Worm (Caenorhabditis elegans) whole organism, L4 larva: ENCODE results near the gene C18A11.3.

Experiments
- D1046.2 ChIP-seq: fragments of 200-800 bp; sonication (Bioruptor generic); IDR thresholded peaks from 2 replicates; pipeline ENCODE4 v1.3.6; 2022; ENCODE audit warnings: missing genetic modification characterization, missing compliant biosample characterization
- F10B5.3 ChIP-seq: sonication (generic microtip); optimal IDR thresholded peaks from 2 replicates; lab custom pipeline; 2016; ENCODE audit warnings: mild to moderate bottlenecking, missing genetic modification characterization, missing compliant biosample characterization
- R02D3.7 ChIP-seq: fragments of 150-350 bp; sonication (generic microtip); optimal IDR thresholded peaks from 3 replicates; lab custom pipeline; 2014; ENCODE audit warnings: missing biosample characterization, missing genetic modification characterization
- T20F7.1 ChIP-seq: fragments of 200-800 bp; sonication (Bioruptor generic); optimal IDR thresholded peaks from 2 replicates; lab custom pipeline; 2018; ENCODE audit warnings: mild to moderate bottlenecking, missing genetic modification characterization, missing compliant biosample characterization
- T26A8.4 ChIP-seq: fragments of 200-800 bp; sonication (Bioruptor generic); IDR thresholded peaks from 2 replicates; pipeline ENCODE4 v1.3.6; 2022; ENCODE audit warnings: missing genetic modification characterization, missing compliant biosample characterization
- Y105C5A.15 ChIP-seq: fragments of 200-800 bp; sonication (Bioruptor generic); IDR thresholded peaks from 2 replicates; pipeline ENCODE4 v1.3.6; 2022; ENCODE audit warnings: missing genetic modification characterization, missing compliant biosample characterization
- aha-1 ChIP-seq: fragments of 150-350 bp; peaks from one replicate; lab custom pipeline; 2014; ENCODE audit warnings: missing biosample characterization, missing genetic modification characterization
- ceh-20 ChIP-seq: fragments of 200-800 bp; sonication (Bioruptor generic); IDR thresholded peaks from 2 replicates; pipeline ENCODE4 v1.3.6; 2022; ENCODE audit warnings: missing genetic modification reagents, missing genetic modification characterization, missing compliant biosample characterization
- ceh-28 ChIP-seq: fragments of 150-350 bp; optimal IDR thresholded peaks from 2 replicates; lab custom pipeline; 2014; ENCODE audit warnings: missing biosample characterization, missing genetic modification reagents, missing genetic modification characterization
- ceh-82 ChIP-seq: sonication (generic microtip); optimal IDR thresholded peaks from 2 replicates; lab custom pipeline; 2017; ENCODE audit warnings: missing biosample characterization, missing genetic modification characterization
- ces-1 ChIP-seq: fragments of 150-350 bp; sonication (generic microtip); optimal IDR thresholded peaks from 4 replicates; lab custom pipeline; 2014; ENCODE audit warnings: missing biosample characterization, missing genetic modification reagents, missing genetic modification characterization
- cey-2 ChIP-seq: sonication (generic microtip); optimal IDR thresholded peaks from 3 replicates; lab custom pipeline; 2017; ENCODE audit warnings: missing genetic modification characterization, mild to moderate bottlenecking, missing compliant biosample characterization, antibody characterized with exemption, borderline replicate concordance; ENCODE audit not compliant: insufficient read depth
- dmd-6 ChIP-seq: fragments of 200-800 bp; sonication (Bioruptor generic); IDR thresholded peaks from 2 replicates; pipeline ENCODE4 v1.3.6; 2022; ENCODE audit warnings: missing genetic modification reagents, missing genetic modification characterization, missing compliant biosample characterization
- dmd-8 ChIP-seq: fragments of 200-800 bp; sonication (Bioruptor generic); IDR thresholded peaks from 2 replicates; pipeline ENCODE4 v1.3.6; 2022; ENCODE audit warnings: missing genetic modification characterization, missing compliant biosample characterization
- egl-27 ChIP-seq: sonication (generic microtip); optimal IDR thresholded peaks from 3 replicates; lab custom pipeline; 2017; ENCODE audit warnings: missing biosample characterization, missing genetic modification reagents, missing genetic modification characterization
- fkh-10 ChIP-seq: fragments of 150-350 bp; optimal IDR thresholded peaks from 2 replicates; lab custom pipeline; 2014; ENCODE audit warnings: missing biosample characterization, missing genetic modification reagents, missing genetic modification characterization
- gei-8 ChIP-seq: fragments of 200-800 bp; sonication (Bioruptor generic); optimal IDR thresholded peaks from 2 replicates; lab custom pipeline; 2018; ENCODE audit warnings: mild to moderate bottlenecking, missing genetic modification characterization, missing compliant biosample characterization
- hmg-1.1 ChIP-seq: fragments of 200-800 bp; sonication (Bioruptor generic); IDR thresholded peaks from 2 replicates; pipeline ENCODE4 v1.3.6; 2022; ENCODE audit warnings: missing genetic modification reagents, missing genetic modification characterization, missing compliant biosample characterization
- jun-1 ChIP-seq: fragments of 150-350 bp; optimal IDR thresholded peaks from 2 replicates; lab custom pipeline; 2014; ENCODE audit warnings: missing biosample characterization, missing genetic modification reagents, missing genetic modification characterization
- lim-7 ChIP-seq: fragments of 200-800 bp; sonication (Bioruptor generic); IDR thresholded peaks from 2 replicates; pipeline ENCODE4 v1.3.6; 2022; ENCODE audit warnings: missing genetic modification characterization, missing compliant biosample characterization
- lin-29 ChIP-seq: fragments of 200-800 bp; sonication (Bioruptor generic); IDR thresholded peaks from 2 replicates; pipeline ENCODE4 v1.3.6; 2022; ENCODE audit warnings: missing genetic modification reagents, missing genetic modification characterization, missing compliant biosample characterization
- lin-38 ChIP-seq: fragments of 200-800 bp; sonication (Bioruptor generic); IDR thresholded peaks from 2 replicates; pipeline ENCODE4 v1.3.6; 2022; ENCODE audit warnings: missing genetic modification reagents, missing genetic modification characterization, missing compliant biosample characterization
- lin-39 ChIP-seq: fragments of 150-350 bp; optimal IDR thresholded peaks from 2 replicates; lab custom pipeline; 2014; ENCODE audit warnings: missing biosample characterization, missing genetic modification reagents, missing genetic modification characterization
- lsy-2 ChIP-seq, 2 experiments: fragments of 150-350 bp in 1 of 2; sonication (generic microtip) in 1 of 2; optimal IDR thresholded peaks; 2 replicates each; lab custom pipeline; 2014 to 2017; ENCODE audit warnings: missing biosample characterization in 2 of 2, missing genetic modification characterization in 2 of 2
- mdl-1 ChIP-seq, 2 experiments: fragments of 150-350 bp in 1 of 2; sonication (generic microtip) in 1 of 2; optimal IDR thresholded peaks; 2 replicates each; lab custom pipeline; 2014 to 2017; ENCODE audit warnings: missing biosample characterization in 2 of 2, missing genetic modification characterization in 2 of 2
- mdt-29 ChIP-seq: fragments of 200-800 bp; sonication (Bioruptor generic); IDR thresholded peaks from 2 replicates; pipeline ENCODE4 v1.3.6; 2022; ENCODE audit warnings: missing genetic modification reagents, missing genetic modification characterization, missing compliant biosample characterization
- mep-1 ChIP-seq: fragments of 150-350 bp; sonication (generic microtip); optimal IDR thresholded peaks from 3 replicates; lab custom pipeline; 2014; ENCODE audit warnings: missing biosample characterization, missing genetic modification characterization
- mes-2 ChIP-seq: sonication (generic microtip); optimal IDR thresholded peaks from 2 replicates; lab custom pipeline; 2016; ENCODE audit warnings: missing genotype, mild to moderate bottlenecking, missing genetic modification characterization, missing compliant biosample characterization; ENCODE audit not compliant: poor library complexity, severe bottlenecking
- nhr-102 ChIP-seq: sonication (generic microtip); optimal IDR thresholded peaks from 2 replicates; lab custom pipeline; 2016; ENCODE audit warnings: mild to moderate bottlenecking, missing genetic modification characterization, moderate library complexity, missing compliant biosample characterization
- nhr-11 ChIP-seq: fragments of 150-350 bp; optimal IDR thresholded peaks from 2 replicates; lab custom pipeline; 2014; ENCODE audit warnings: missing biosample characterization, missing genetic modification characterization
- nhr-111 ChIP-seq: fragments of 200-800 bp; sonication (Bioruptor generic); optimal IDR thresholded peaks from 2 replicates; lab custom pipeline; 2018; ENCODE audit warnings: mild to moderate bottlenecking, missing genetic modification characterization, missing compliant biosample characterization
- nhr-237 ChIP-seq: sonication (generic microtip); optimal IDR thresholded peaks from 2 replicates; lab custom pipeline; 2017; ENCODE audit warnings: missing biosample characterization, missing genetic modification characterization
- nhr-28 ChIP-seq: fragments of 150-350 bp; optimal IDR thresholded peaks from 2 replicates; lab custom pipeline; 2014; ENCODE audit warnings: missing biosample characterization, missing genetic modification characterization
- nhr-48 ChIP-seq: sonication (generic microtip); optimal IDR thresholded peaks from 2 replicates; lab custom pipeline; 2016; ENCODE audit warnings: mild to moderate bottlenecking, missing genetic modification characterization, missing compliant biosample characterization
- nhr-6 ChIP-seq: fragments of 150-350 bp; optimal IDR thresholded peaks from 2 replicates; lab custom pipeline; 2014; ENCODE audit warnings: missing biosample characterization, missing genetic modification characterization
- nhr-76 ChIP-seq: fragments of 150-350 bp; optimal IDR thresholded peaks from 2 replicates; lab custom pipeline; 2014; ENCODE audit warnings: missing biosample characterization, missing genetic modification characterization
- pha-4 ChIP-seq, 2 experiments: fragments of 150-350 bp in 1 of 2; fragments of 200-800 bp in 1 of 2; sonication (Bioruptor generic) in 1 of 2; IDR thresholded peaks in 1 of 2; optimal IDR thresholded peaks in 1 of 2; 2 replicates each; pipeline versions ENCODE4 v1.3.6 to Lab custom; 2014 to 2022; ENCODE audit warnings: missing genetic modification characterization in 2 of 2, missing genetic modification reagents in 2 of 2, missing biosample characterization in 1 of 2, missing compliant biosample characterization in 1 of 2
- pqm-1 ChIP-seq: sonication (generic microtip); optimal IDR thresholded peaks from 2 replicates; lab custom pipeline; 2017; ENCODE audit warnings: missing biosample characterization, missing genetic modification characterization
- rbr-2 ChIP-seq: sonication (generic microtip); optimal IDR thresholded peaks from 2 replicates; lab custom pipeline; 2016; ENCODE audit warnings: missing genotype, missing genetic modification characterization, missing compliant biosample characterization
- saeg-2 ChIP-seq: fragments of 200-800 bp; sonication (Bioruptor generic); IDR thresholded peaks from 2 replicates; pipeline ENCODE4 v1.3.6; 2022; ENCODE audit warnings: missing genetic modification reagents, missing genetic modification characterization, missing compliant biosample characterization
- set-16 ChIP-seq: fragments of 200-800 bp; sonication (Bioruptor generic); IDR thresholded peaks from 2 replicates; pipeline ENCODE4 v1.3.6; 2022; ENCODE audit warnings: missing genetic modification reagents, missing genetic modification characterization, missing compliant biosample characterization
- tra-1 ChIP-seq: fragments of 200-800 bp; sonication (Bioruptor generic); IDR thresholded peaks from 2 replicates; pipeline ENCODE4 v1.3.6; 2022; ENCODE audit warnings: missing genetic modification reagents, missing genetic modification characterization, missing compliant biosample characterization
- unc-39 ChIP-seq: sonication (generic microtip); optimal IDR thresholded peaks from 2 replicates; lab custom pipeline; 2017; ENCODE audit warnings: missing biosample characterization, missing genetic modification characterization
- unc-62 ChIP-seq, 3 experiments: fragments of 150-350 bp in 1 of 3; sonication (generic microtip); optimal IDR thresholded peaks in 2 of 3; peaks in 1 of 3; 1 replicate in 1 of 3; 2 replicates in 2 of 3; lab custom pipeline; 2014 to 2017; ENCODE audit warnings: missing biosample characterization in 3 of 3, missing genetic modification characterization in 3 of 3, missing genetic modification reagents in 3 of 3, missing genotype in 1 of 3
- vab-7 ChIP-seq: fragments of 200-800 bp; sonication (Bioruptor generic); IDR thresholded peaks from 2 replicates; pipeline ENCODE4 v1.3.6; 2022; ENCODE audit warnings: missing genetic modification reagents, missing genetic modification characterization, missing compliant biosample characterization
- zag-1 ChIP-seq: fragments of 150-350 bp; optimal IDR thresholded peaks from 2 replicates; lab custom pipeline; 2014; ENCODE audit warnings: missing biosample characterization, missing genetic modification characterization
- zip-11 ChIP-seq: fragments of 200-800 bp; sonication (Bioruptor generic); IDR thresholded peaks from 2 replicates; pipeline ENCODE4 v1.3.6; 2022; ENCODE audit warnings: missing genetic modification characterization, missing compliant biosample characterization

Gene C18A11.3

DNA sequence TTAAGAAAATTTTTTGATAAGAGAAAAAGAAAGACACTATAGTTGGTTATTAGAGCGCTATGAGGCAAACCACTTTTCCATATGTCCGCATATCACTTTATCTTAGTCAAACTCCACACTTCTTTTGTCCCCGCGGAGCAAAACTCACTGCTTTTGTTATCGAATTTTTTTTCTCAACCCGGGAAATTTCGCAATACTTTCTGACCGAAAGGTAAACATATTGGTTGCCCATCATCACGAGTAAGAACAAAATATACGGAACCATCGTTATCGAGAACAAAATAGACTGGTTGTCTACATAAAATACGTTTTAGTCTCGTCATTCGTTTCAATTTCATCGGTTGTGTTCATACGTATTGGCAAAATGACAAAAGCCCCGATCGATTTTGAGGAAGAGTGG is 8.4 kb downstream of the C18A11.3 start, which contains the start of gene C18A11.1 (continued):
- TF ChIP-seq lsy-2 (tag; optimal IDR thresholded peaks at IDR 0.05; lab: Kevin White, UChicago): no peak
- TF ChIP-seq saeg-2: no peak
- no peak for TF ChIP-seq lin-38 (GFP tag; lab: Robert Waterston, UW)
- no peak for TF ChIP-seq aha-1 (tag; lab: Kevin White, UChicago)
- TF ChIP-seq mes-2 (tag; lab: Kevin White, UChicago): no peak
- no peak for TF ChIP-seq hmg-1.1 (GFP tag; lab: Robert Waterston, UW)
- no peak for TF ChIP-seq jun-1 (tag; lab: Kevin White, UChicago)
- TF ChIP-seq tra-1 (GFP tag; lab: Robert Waterston, UW): no peak
- TF ChIP-seq ceh-20 (GFP tag; lab: Robert Waterston, UW): no peak
- TF ChIP-seq T20F7.1: peak; percentile 38
- peak in 1 of 2 experiments; percentile 22 for TF ChIP-seq unc-62 (GFP tag; optimal IDR thresholded peaks at IDR 0.05 in 1 of 2; lab: Kevin White, UChicago)
- TF ChIP-seq unc-62 (tag; optimal IDR thresholded peaks at IDR 0.05; lab: Kevin White, UChicago): no peak
- TF ChIP-seq nhr-28 (tag; lab: Kevin White, UChicago): peak; percentile 84
- no peak for TF ChIP-seq mdt-29
- no peak for TF ChIP-seq nhr-237
- peak in 1 of 2 experiments; percentile 13 for TF ChIP-seq mdl-1 (tag; optimal IDR thresholded peaks at IDR 0.05; lab: Kevin White, UChicago)
- TF ChIP-seq vab-7: no peak
- TF ChIP-seq ceh-28 (tag; lab: Kevin White, UChicago): peak; percentile 11
- no peak for TF ChIP-seq lin-39 (tag; lab: Kevin White, UChicago)
- no peak for TF ChIP-seq nhr-11 (tag; lab: Kevin White, UChicago)
- no peak for TF ChIP-seq D1046.2 (GFP tag; lab: Robert Waterston, UW)
- TF ChIP-seq T26A8.4 (GFP tag; lab: Robert Waterston, UW): no peak
- no peak for TF ChIP-seq set-16 (GFP tag; lab: Robert Waterston, UW)
- no peak for TF ChIP-seq gei-8 (GFP tag; lab: Kevin White, UChicago)
- TF ChIP-seq dmd-6 (GFP tag; lab: Robert Waterston, UW): peak; percentile 72
- TF ChIP-seq F10B5.3: no peak
- no peak for TF ChIP-seq lin-29 (GFP tag; lab: Robert Waterston, UW)
- no peak for TF ChIP-seq lim-7 (GFP tag; lab: Robert Waterston, UW)
- TF ChIP-seq nhr-48 (tag; lab: Kevin White, UChicago): peak; percentile 54
- peak; percentile 29 for TF ChIP-seq pqm-1 (tag; lab: Kevin White, UChicago)
- no peak for TF ChIP-seq cey-2 (tag; lab: Kevin White, UChicago)
- no peak for TF ChIP-seq zip-11 (GFP tag; lab: Robert Waterston, UW)
- no peak for TF ChIP-seq dmd-8 (GFP tag; lab: Robert Waterston, UW)
- no peak for TF ChIP-seq egl-27 (tag; lab: Kevin White, UChicago)
- TF ChIP-seq rbr-2 (tag; lab: Kevin White, UChicago): no peak
- no peak for TF ChIP-seq R02D3.7 (tag; lab: Kevin White, UChicago)
- TF ChIP-seq unc-39 (tag; lab: Kevin White, UChicago): no peak
- no peak for TF ChIP-seq Y105C5A.15 (GFP tag; lab: Robert Waterston, UW)
- TF ChIP-seq zag-1 (tag; lab: Kevin White, UChicago): no peak
- no peak for TF ChIP-seq ces-1
- peak; percentile 25 for TF ChIP-seq nhr-102 (tag; lab: Kevin White, UChicago)
- TF ChIP-seq nhr-76: no peak
- no peak for TF ChIP-seq nhr-111 (GFP tag; lab: Kevin White, UChicago)
- no peak for TF ChIP-seq nhr-6 (tag; lab: Kevin White, UChicago)
- TF ChIP-seq ceh-82 (tag; lab: Kevin White, UChicago): no peak
- TF ChIP-seq pha-4 (GFP tag; IDR thresholded peaks at IDR 0.05; lab: Robert Waterston, UW): no peak
- peak; percentile 39 for TF ChIP-seq pha-4 (tag; optimal IDR thresholded peaks at IDR 0.05; lab: Kevin White, UChicago)
- no peak for TF ChIP-seq fkh-10
- peak; percentile 54 for TF ChIP-seq mep-1 (tag; lab: Kevin White, UChicago)
